Worm (Caenorhabditis elegans): ENCODE measurements around the gene cnc-7.

The cnc-7 gene

ce11 chrV:20383065-20383609 is 10.7 kb upstream of the cnc-7 start, which contains the start of gene K02E2.11:
Gene K02E2.11 (plus strand): TSS chrV:20383315.
- TF ChIP-seq lin-39 (tag; optimal IDR thresholded peaks at IDR 0.05) (no peak), unc-62 (GFP tag; optimal IDR thresholded peaks at IDR 0.05) (no peak), blmp-1 (tag; optimal IDR thresholded peaks at IDR 0.05) (peak; percentile 51), isw-1 (GFP tag; IDR thresholded peaks at IDR 0.05) (no peak), fkh-8 (tag; optimal IDR thresholded peaks at IDR 0.05) (peak; percentile 9), lsy-2 (tag; optimal IDR thresholded peaks at IDR 0.05) (peak; percentile 23 to 44), dpl-1 (GFP tag; optimal IDR thresholded peaks at IDR 0.05) (peak in 2 of 3 experiments; percentile 4 to 21), snu-23 (GFP tag; optimal IDR thresholded peaks at IDR 0.05) (peak; percentile 71), ceh-82 (tag; optimal IDR thresholded peaks at IDR 0.05) (peak in 2 of 3 experiments; percentile 51 to 52), dsc-1 (tag; optimal IDR thresholded peaks at IDR 0.05) (peak; percentile 28), nhr-20 (tag; optimal IDR thresholded peaks at IDR 0.05) (peak; percentile 50), sptf-1 (tag; optimal IDR thresholded peaks at IDR 0.05) (no peak), xbp-1 (tag; optimal IDR thresholded peaks at IDR 0.05) (peak; percentile 38), mep-1 (tag; optimal IDR thresholded peaks at IDR 0.05) (peak; percentile 41), irx-1 (tag; optimal IDR thresholded peaks at IDR 0.05) (peak; percentile 7), nhr-76 (tag; optimal IDR thresholded peaks at IDR 0.05) (no peak), ceh-8 (GFP tag; optimal IDR thresholded peaks at IDR 0.05) (no peak), unc-86 (tag; optimal IDR thresholded peaks at IDR 0.05) (peak; percentile 14), lin-35 (GFP tag; optimal IDR thresholded peaks at IDR 0.05) (peak; percentile 23 to 60), skn-1 (tag; optimal IDR thresholded peaks at IDR 0.05) (peak; percentile 57), ceh-90 (tag; optimal IDR thresholded peaks at IDR 0.05) (no peak), efl-1 (optimal IDR thresholded peaks at IDR 0.05) (peak; percentile 40 to 78), efl-1 (GFP tag; optimal IDR thresholded peaks at IDR 0.05 in 1 of 2) (peak in 1 of 2 experiments; percentile 19), snpc-4 (tag; optimal IDR thresholded peaks at IDR 0.05) (peak; percentile 19), nhr-71 (tag; optimal IDR thresholded peaks at IDR 0.05) (peak; percentile 62), swsn-7 (tag; optimal IDR thresholded peaks at IDR 0.05) (peak; percentile 53), fos-1 (tag; optimal IDR thresholded peaks at IDR 0.05) (peak; percentile 38), nhr-237 (tag; optimal IDR thresholded peaks at IDR 0.05) (no peak), tbx-2 (tag; optimal IDR thresholded peaks at IDR 0.05) (peak; percentile 36), mdl-1 (tag; optimal IDR thresholded peaks at IDR 0.05) (peak in 1 of 2 experiments; percentile 59), hlh-17 (GFP tag; optimal IDR thresholded peaks at IDR 0.05; ENCODE audit: borderline replicate concordance) (no peak)

- TF ChIP-seq irx-1 (tag; optimal IDR thresholded peaks at IDR 0.05) = no peak
Observed at ce11 chrV:20386942-20387341, 6.9 kb upstream of the cnc-7 start, which contains the start of gene K02E2.7. Gene K02E2.7 (minus strand): TSS chrV:20387042.

ce11 chrV:20387415-20387814 is 6.5 kb upstream of the cnc-7 start, which contains the start of gene F53H2.1:
Gene F53H2.1 (plus strand): TSS chrV:20387715.
- TF ChIP-seq unc-86 (tag; optimal IDR thresholded peaks at IDR 0.05) (no peak), elt-3 (tag; optimal IDR thresholded peaks at IDR 0.05) (no peak), nhr-85 (tag) (peak; percentile 50), unc-98 (GFP tag; IDR thresholded peaks at IDR 0.05) (no peak), pag-3 (tag; optimal IDR thresholded peaks at IDR 0.05; ENCODE audit: borderline replicate concordance, insufficient read depth) (no peak), fkh-10 (GFP tag; optimal IDR thresholded peaks at IDR 0.05) (no peak)

ce11 chrV:20399532-20400068 is 5.7 kb downstream of the cnc-7 start:
- TF ChIP-seq lir-3 (tag; optimal IDR thresholded peaks at IDR 0.05; ENCODE audit: poor library complexity) (no peak), egl-13 (tag; optimal IDR thresholded peaks at IDR 0.05) (no peak), snpc-4 (tag; optimal IDR thresholded peaks at IDR 0.05) (no peak), tlp-1 (tag; optimal IDR thresholded peaks at IDR 0.05) (no peak), tbx-2 (tag; optimal IDR thresholded peaks at IDR 0.05) (no peak), unc-130 (tag; optimal IDR thresholded peaks at IDR 0.05) (no peak), snu-23 (GFP tag; optimal IDR thresholded peaks at IDR 0.05) (no peak), lin-39 (tag; optimal IDR thresholded peaks at IDR 0.05) (no peak), irx-1 (tag; optimal IDR thresholded peaks at IDR 0.05) (no peak), nhr-90 (tag; optimal IDR thresholded peaks at IDR 0.05; ENCODE audit: poor library complexity) (no peak), efl-3 (GFP tag; optimal IDR thresholded peaks at IDR 0.05) (no peak), ceh-8 (GFP tag; optimal IDR thresholded peaks at IDR 0.05) (no peak), nhr-77 (tag; optimal IDR thresholded peaks at IDR 0.05) (no peak), efl-1 (optimal IDR thresholded peaks at IDR 0.05) (no peak), efl-1 (GFP tag; optimal IDR thresholded peaks at IDR 0.05 in 1 of 2) (no peak), ama-1 (optimal IDR thresholded peaks at IDR 0.05) (no peak), nhr-84 (tag; optimal IDR thresholded peaks at IDR 0.05) (no peak), nhr-20 (tag; optimal IDR thresholded peaks at IDR 0.05) (no peak), nhr-85 (tag) (no peak), zag-1 (tag; optimal IDR thresholded peaks at IDR 0.05) (no peak)
